Fruit fly (Drosophila melanogaster): ENCODE measurements around the gene GlcAT-P.

dm6 chr3L:11224651-11225050, 27.3 kb upstream of the GlcAT-P start:
- TF ChIP-seq CG11902 (GFP tag; optimal IDR thresholded peaks at IDR 0.05) (no peak), OdsH (GFP tag; optimal IDR thresholded peaks at IDR 0.05) (no peak), CG16779 (tag; optimal IDR thresholded peaks at IDR 0.05) (no peak), CG8119 (GFP tag; IDR thresholded peaks at IDR 0.05) (no peak), cyc (GFP tag; optimal IDR thresholded peaks at IDR 0.05) (no peak), Gug (GFP tag; IDR thresholded peaks at IDR 0.05) (no peak), CG31627 (GFP tag; optimal IDR thresholded peaks at IDR 0.05) (no peak), topi (GFP tag; optimal IDR thresholded peaks at IDR 0.05) (no peak)

All from whole organism, prepupa.